Fruit fly (Drosophila melanogaster) whole organism, embryonic: ENCODE data around the gene Tfb5.

ENCODE experiments used
- Adf1 ChIP-seq: fragments of 200-800 bp; sonication (Bioruptor generic); IDR thresholded peaks from 2 replicates; pipeline ENCODE4 v1.3.6; 2022; ENCODE audit warnings: missing biosample characterization, missing genetic modification characterization
- Atf-2 ChIP-seq: fragments of 200-800 bp; sonication (Bioruptor generic); optimal IDR thresholded peaks from 2 replicates; lab custom pipeline; 2016; ENCODE audit warnings: missing biosample characterization, missing genetic modification characterization
- Bteb2 ChIP-seq: fragments of 200-800 bp; sonication (Bioruptor generic); optimal IDR thresholded peaks from 2 replicates; lab custom pipeline; 2016; ENCODE audit warnings: missing biosample characterization, missing genetic modification characterization
- CG1024 ChIP-seq: fragments of 200-800 bp; sonication (Bioruptor generic); IDR thresholded peaks from 2 replicates; pipeline ENCODE4 v1.3.6; 2022; ENCODE audit warnings: missing biosample characterization, missing genetic modification characterization
- CG10543 ChIP-seq: fragments of 200-800 bp; sonication (Bioruptor generic); optimal IDR thresholded peaks from 3 replicates; lab custom pipeline; 2017; ENCODE audit warnings: missing biosample characterization, mild to moderate bottlenecking, missing genetic modification characterization, moderate library complexity
- CG11504 ChIP-seq: fragments of 200-800 bp; sonication (Bioruptor generic); optimal IDR thresholded peaks from 3 replicates; lab custom pipeline; 2019; ENCODE audit warnings: missing biosample characterization, mild to moderate bottlenecking, missing genetic modification characterization, moderate library complexity
- CG1233 ChIP-seq: fragments of 200-800 bp; sonication (Bioruptor generic); optimal IDR thresholded peaks from 4 replicates; lab custom pipeline; 2018; ENCODE audit warnings: missing biosample characterization, mild to moderate bottlenecking, missing genetic modification characterization
- CG1647 ChIP-seq: fragments of 200-800 bp; sonication (Bioruptor generic); optimal IDR thresholded peaks from 3 replicates; lab custom pipeline; 2016; ENCODE audit warnings: missing biosample characterization, missing genetic modification characterization
- CG18011 ChIP-seq: fragments of 200-800 bp; sonication (Bioruptor generic); optimal IDR thresholded peaks from 2 replicates; lab custom pipeline; 2017; ENCODE audit warnings: missing biosample characterization, missing genetic modification characterization, mild to moderate bottlenecking, moderate library complexity, missing genotype
- CG32772 ChIP-seq: fragments of 200-800 bp; sonication (Bioruptor generic); IDR thresholded peaks from 2 replicates; pipeline ENCODE4 v1.3.6; 2022; ENCODE audit warnings: missing biosample characterization, missing genetic modification characterization
- CG42726 ChIP-seq: fragments of 200-800 bp; sonication (Bioruptor generic); IDR thresholded peaks from 2 replicates; pipeline ENCODE4 v1.3.6; 2022; ENCODE audit warnings: missing biosample characterization, missing genetic modification characterization; ENCODE audit not compliant: partially characterized antibody
- CG5180 ChIP-seq: fragments of 200-800 bp; sonication (Bioruptor generic); optimal IDR thresholded peaks from 3 replicates; lab custom pipeline; 2017; ENCODE audit warnings: missing biosample characterization, missing genetic modification characterization, mild to moderate bottlenecking, moderate library complexity, missing genetic modification reagents
- CG5953 ChIP-seq: fragments of 200-800 bp; sonication (Bioruptor generic); IDR thresholded peaks from 2 replicates; pipeline ENCODE4 v1.3.6; 2022; ENCODE audit warnings: missing biosample characterization, missing genetic modification characterization
- CG7271 ChIP-seq: fragments of 200-800 bp; sonication (Bioruptor generic); optimal IDR thresholded peaks from 2 replicates; lab custom pipeline; 2018; ENCODE audit warnings: missing biosample characterization, mild to moderate bottlenecking, missing genetic modification characterization, moderate library complexity
- CG7786 ChIP-seq: fragments of 200-800 bp; sonication (Bioruptor generic); optimal IDR thresholded peaks from 2 replicates; lab custom pipeline; 2016; ENCODE audit warnings: missing biosample characterization, missing genetic modification characterization
- CG9817 ChIP-seq: fragments of 200-800 bp; sonication (Bioruptor generic); optimal IDR thresholded peaks from 2 replicates; lab custom pipeline; 2018; ENCODE audit warnings: missing biosample characterization, mild to moderate bottlenecking, missing genetic modification characterization, moderate library complexity
- CkIIα-i1 ChIP-seq: fragments of 200-800 bp; sonication (Bioruptor generic); IDR thresholded peaks from 2 replicates; pipeline ENCODE4 v1.3.6; 2022; ENCODE audit warnings: missing biosample characterization, missing genetic modification characterization
- Elba2 ChIP-seq: fragments of 200-800 bp; sonication (Bioruptor generic); optimal IDR thresholded peaks from 3 replicates; lab custom pipeline; 2016; ENCODE audit warnings: missing biosample characterization, missing genetic modification characterization
- Hand ChIP-seq: fragments of 200-800 bp; sonication (Bioruptor generic); optimal IDR thresholded peaks from 2 replicates; lab custom pipeline; 2017; ENCODE audit warnings: mild to moderate bottlenecking, missing biosample characterization, missing genetic modification reagents, missing genetic modification characterization
- MBD-R2 ChIP-seq: fragments of 200-800 bp; sonication (Bioruptor generic); IDR thresholded peaks from 2 replicates; pipeline ENCODE4 v1.3.6; 2022; ENCODE audit warnings: missing biosample characterization, missing genetic modification characterization
- Mad ChIP-seq: fragments of 200-800 bp; sonication (Bioruptor generic); optimal IDR thresholded peaks from 2 replicates; lab custom pipeline; 2016; ENCODE audit warnings: missing biosample characterization, missing genetic modification characterization
- Nf-YA ChIP-seq: fragments of 200-800 bp; sonication (Bioruptor generic); IDR thresholded peaks from 2 replicates; pipeline ENCODE4 v1.3.6; 2022; ENCODE audit warnings: missing biosample characterization, missing genetic modification characterization
- Nf-YC ChIP-seq: fragments of 200-800 bp; optimal IDR thresholded peaks from 3 replicates; lab custom pipeline; 2019; ENCODE audit warnings: missing biosample characterization, mild to moderate bottlenecking, missing genetic modification characterization, moderate library complexity
- Poxn ChIP-seq: fragments of 200-800 bp; sonication (Bioruptor generic); IDR thresholded peaks from 2 replicates; pipeline ENCODE4 v1.3.6; 2022; ENCODE audit warnings: missing biosample characterization, missing genetic modification characterization
- Ravus ChIP-seq: fragments of 200-800 bp; sonication (Bioruptor generic); IDR thresholded peaks from 2 replicates; pipeline ENCODE4 v1.3.6; 2022; ENCODE audit warnings: missing biosample characterization, missing genetic modification characterization
- Side ChIP-seq: fragments of 200-800 bp; sonication (Bioruptor generic); optimal IDR thresholded peaks from 2 replicates; lab custom pipeline; 2016; ENCODE audit warnings: missing biosample characterization, missing genetic modification characterization
- Trl ChIP-seq, 3 experiments: fragments of >200 bp in 2 of 3; fragments of 200-800 bp in 1 of 3; sonication (Bioruptor generic) in 1 of 3; optimal IDR thresholded peaks; 2 replicates in 1 of 3; 3 replicates in 2 of 3; lab custom pipeline; 2016 to 2017; ENCODE audit warnings: missing biosample characterization in 1 of 3, missing genetic modification characterization in 1 of 3
- Usf ChIP-seq: fragments of 200-800 bp; sonication (Bioruptor generic); optimal IDR thresholded peaks from 2 replicates; lab custom pipeline; 2017; ENCODE audit warnings: missing genotype, missing biosample characterization, missing genetic modification characterization
- Vsx1 ChIP-seq: fragments of 200-800 bp; sonication (Bioruptor generic); optimal IDR thresholded peaks from 2 replicates; lab custom pipeline; 2017; ENCODE audit warnings: missing biosample characterization, mild to moderate bottlenecking, missing genetic modification characterization, missing genetic modification reagents
- YL-1 ChIP-seq: fragments of 200-800 bp; sonication (Bioruptor generic); optimal IDR thresholded peaks from 3 replicates; lab custom pipeline; 2017; ENCODE audit warnings: missing biosample characterization, mild to moderate bottlenecking, missing genetic modification characterization
- abd-A ChIP-seq: fragments of 200-800 bp; sonication (Bioruptor generic); optimal IDR thresholded peaks from 3 replicates; lab custom pipeline; 2019; ENCODE audit warnings: missing biosample characterization, mild to moderate bottlenecking, missing genetic modification characterization, moderate library complexity
- bsh ChIP-seq, 2 experiments: fragments of 200-800 bp; sonication (Bioruptor generic); optimal IDR thresholded peaks; 2 replicates each; lab custom pipeline; 2017 to 2018; ENCODE audit warnings: mild to moderate bottlenecking in 2 of 2, missing biosample characterization in 2 of 2, missing genetic modification characterization in 2 of 2, moderate library complexity in 1 of 2
- btn ChIP-seq: fragments of 200-800 bp; sonication (Bioruptor generic); optimal IDR thresholded peaks from 2 replicates; lab custom pipeline; 2016; ENCODE audit warnings: missing biosample characterization, missing genetic modification characterization
- cad ChIP-seq: fragments of >200 bp; optimal IDR thresholded peaks from 2 replicates; lab custom pipeline; 2017; ENCODE audit warnings: missing biosample characterization, missing genetic modification characterization
- dimm ChIP-seq: fragments of 200-800 bp; sonication (Bioruptor generic); IDR thresholded peaks from 2 replicates; pipeline ENCODE4 v1.3.6; 2022; ENCODE audit warnings: missing biosample characterization, missing genetic modification characterization
- gcm2 ChIP-seq: fragments of 200-800 bp; sonication (Bioruptor generic); optimal IDR thresholded peaks from 2 replicates; lab custom pipeline; 2016; ENCODE audit warnings: missing biosample characterization, missing genetic modification characterization
- gfzf ChIP-seq: fragments of 200-800 bp; sonication (Bioruptor generic); optimal IDR thresholded peaks from 2 replicates; lab custom pipeline; 2016; ENCODE audit warnings: missing biosample characterization, mild to moderate bottlenecking, missing genetic modification characterization, moderate library complexity
- gt ChIP-seq: fragments of 200-800 bp; sonication (Bioruptor generic); IDR thresholded peaks from 2 replicates; pipeline ENCODE4 v1.3.6; 2022; ENCODE audit warnings: missing biosample characterization, missing genetic modification characterization
- hb ChIP-seq: fragments of 200-800 bp; sonication (Bioruptor generic); IDR thresholded peaks from 3 replicates; pipeline ENCODE4 v1.3.6; 2022; ENCODE audit warnings: missing biosample characterization, missing genetic modification characterization; ENCODE audit not compliant: partially characterized antibody
- hkb ChIP-seq, 2 experiments: fragments of 200-800 bp in 1 of 2; fragments of >200 bp in 1 of 2; sonication (Bioruptor generic) in 1 of 2; IDR thresholded peaks in 1 of 2; optimal IDR thresholded peaks in 1 of 2; 2 replicates each; pipeline versions ENCODE4 v1.3.6 to Lab custom; 2017 to 2022; ENCODE audit warnings: missing biosample characterization in 1 of 2, missing genetic modification characterization in 1 of 2
- mam ChIP-seq: fragments of 200-800 bp; sonication (Bioruptor generic); optimal IDR thresholded peaks from 3 replicates; lab custom pipeline; 2016; ENCODE audit warnings: missing biosample characterization, missing genetic modification characterization
- p53 ChIP-seq: fragments of 200-800 bp; sonication (Bioruptor generic); optimal IDR thresholded peaks from 2 replicates; lab custom pipeline; 2016; ENCODE audit warnings: missing biosample characterization, missing genetic modification characterization
- pita ChIP-seq: fragments of 200-800 bp; sonication (Bioruptor generic); optimal IDR thresholded peaks from 2 replicates; lab custom pipeline; 2017; ENCODE audit warnings: missing biosample characterization, mild to moderate bottlenecking, missing genetic modification characterization
- pzg ChIP-seq: fragments of 200-800 bp; sonication (Bioruptor generic); optimal IDR thresholded peaks from 3 replicates; lab custom pipeline; 2018; ENCODE audit warnings: missing biosample characterization, mild to moderate bottlenecking, missing genetic modification characterization, moderate library complexity
- schlank ChIP-seq: fragments of 200-800 bp; sonication (Bioruptor generic); optimal IDR thresholded peaks from 2 replicates; lab custom pipeline; 2018; ENCODE audit warnings: missing biosample characterization, mild to moderate bottlenecking, missing genetic modification characterization
- sd ChIP-seq: fragments of 200-800 bp; sonication (Bioruptor generic); optimal IDR thresholded peaks from 3 replicates; lab custom pipeline; 2018; ENCODE audit warnings: missing biosample characterization, mild to moderate bottlenecking, missing genetic modification characterization, moderate library complexity
- tio ChIP-seq: fragments of 200-800 bp; sonication (Bioruptor generic); optimal IDR thresholded peaks from 2 replicates; lab custom pipeline; 2017; ENCODE audit warnings: missing biosample characterization, missing genetic modification characterization, inconsistent platforms
- trem ChIP-seq: fragments of 200-800 bp; optimal IDR thresholded peaks from 3 replicates; lab custom pipeline; 2019; ENCODE audit warnings: missing biosample characterization, mild to moderate bottlenecking, missing genetic modification characterization, moderate library complexity
- zf30C ChIP-seq: fragments of 200-800 bp; sonication (Bioruptor generic); optimal IDR thresholded peaks from 3 replicates; lab custom pipeline; 2018; ENCODE audit warnings: missing biosample characterization, mild to moderate bottlenecking, missing genetic modification characterization

The Tfb5 gene

DNA sequence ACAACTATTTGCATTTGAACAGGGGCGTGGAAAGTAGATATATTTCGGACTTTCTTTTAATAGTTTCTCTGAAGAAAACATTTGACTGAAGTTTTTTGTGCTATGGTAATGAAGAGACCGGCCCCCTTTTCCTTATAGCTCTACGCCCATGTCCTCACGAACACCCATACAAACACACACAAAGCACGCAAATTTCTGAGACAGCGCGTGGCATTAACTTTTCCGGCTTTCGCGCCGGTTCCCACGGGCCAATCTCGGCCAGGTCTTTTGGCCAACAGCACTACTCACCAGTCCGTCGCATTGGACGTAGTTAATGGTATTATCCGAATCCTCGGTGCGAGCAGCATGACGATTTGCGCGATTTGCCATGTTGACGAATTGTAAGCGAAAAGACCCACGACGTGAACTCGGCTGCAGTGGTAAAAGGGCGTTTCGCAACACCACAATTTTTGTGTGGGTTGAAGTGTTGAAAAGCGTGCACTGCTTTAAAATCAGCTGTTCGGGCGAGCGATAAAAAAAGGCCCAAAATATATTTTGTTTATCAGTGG lies 41.8 kb upstream of the Tfb5 start, which contains the start of gene senju (continued):
- TF ChIP-seq tio (GFP tag; lab: Kevin White, UChicago) = peak; percentile 83
- TF ChIP-seq CG1647 = peak; percentile 45
- peak; percentile 95 for TF ChIP-seq pzg (GFP tag; lab: Kevin White, UChicago)
- peak; percentile 86 for TF ChIP-seq CG18011 (GFP tag; lab: Kevin White, UChicago)
- TF ChIP-seq CG5180 (GFP tag; lab: Kevin White, UChicago) = peak; percentile 62
- peak; percentile 88 for TF ChIP-seq CG7786
- TF ChIP-seq gt (GFP tag; lab: Robert Waterston, UW) = no peak
- TF ChIP-seq CG42726 (GFP tag; lab: Robert Waterston, UW) = peak; percentile 36; the same call in 1 of the 2 replicates
- no peak; the same call in 1 of the 2 replicates for TF ChIP-seq Ravus
- no peak for TF ChIP-seq hb (GFP tag; lab: Robert Waterston, UW)
- peak; percentile 69 for TF ChIP-seq p53 (GFP tag; lab: Kevin White, UChicago)
- TF ChIP-seq CG10543 (GFP tag; lab: Kevin White, UChicago) = peak; percentile 88
- peak; percentile 44 for TF ChIP-seq gfzf (GFP tag; lab: Kevin White, UChicago)
- TF ChIP-seq CG9817 (tag; lab: Kevin White, UChicago) = peak; percentile 51
- peak; percentile 0 for TF ChIP-seq zf30C (GFP tag; lab: Kevin White, UChicago)
- TF ChIP-seq Elba2 = no peak
- TF ChIP-seq CkIIα-i1 (GFP tag; lab: Robert Waterston, UW) = no peak
- TF ChIP-seq btn (GFP tag; lab: Kevin White, UChicago) = peak; percentile 78
- peak; percentile 71 for TF ChIP-seq CG1233
- TF ChIP-seq Vsx1 (GFP tag; lab: Kevin White, UChicago) = peak; percentile 19
- TF ChIP-seq YL-1 (GFP tag; lab: Kevin White, UChicago) = peak; percentile 99
- no peak for TF ChIP-seq Trl (optimal IDR thresholded peaks at IDR 0.05; lab: Kevin White, UChicago)
- peak; percentile 86 for TF ChIP-seq Trl (GFP tag; optimal IDR thresholded peaks at IDR 0.05; lab: Kevin White, UChicago)
- peak; percentile 91 for TF ChIP-seq Side (GFP tag; lab: Kevin White, UChicago)
- peak; percentile 39; the same call in 1 of the 2 replicates for TF ChIP-seq Nf-YA
- TF ChIP-seq CG11504 (tag; lab: Kevin White, UChicago) = peak; percentile 76
- TF ChIP-seq CG5953 (GFP tag; lab: Robert Waterston, UW) = peak; percentile 62; the same call in 1 of the 2 replicates
- TF ChIP-seq CG32772 (GFP tag; lab: Robert Waterston, UW) = peak; percentile 60
- peak; percentile 83 for TF ChIP-seq Mad (GFP tag; lab: Kevin White, UChicago)
- TF ChIP-seq Nf-YC (tag; lab: Kevin White, UChicago) = peak; percentile 73
- TF ChIP-seq Bteb2 = peak; percentile 50
- no peak for TF ChIP-seq CG7271 (tag; lab: Kevin White, UChicago)
- no peak for TF ChIP-seq cad (GFP tag; lab: Kevin White, UChicago)
- no peak for TF ChIP-seq pita (GFP tag; lab: Kevin White, UChicago)
- TF ChIP-seq hkb (optimal IDR thresholded peaks at IDR 0.05; lab: Kevin White, UChicago) = no peak
- peak; percentile 84 for TF ChIP-seq hkb (GFP tag; IDR thresholded peaks at IDR 0.05; lab: Robert Waterston, UW)
- TF ChIP-seq gcm2 (GFP tag; lab: Kevin White, UChicago) = peak; percentile 68
- TF ChIP-seq bsh (GFP tag; optimal IDR thresholded peaks at IDR 0.05; lab: Kevin White, UChicago) = peak; percentile 72 to 82
- TF ChIP-seq Usf = peak; percentile 79
- TF ChIP-seq Adf1 (GFP tag; lab: Robert Waterston, UW) = peak; percentile 62
- peak; percentile 82 for TF ChIP-seq Hand (GFP tag; lab: Kevin White, UChicago)
- peak; percentile 51 for TF ChIP-seq trem (tag; lab: Kevin White, UChicago)
- TF ChIP-seq Poxn = no peak
- TF ChIP-seq dimm (GFP tag; lab: Robert Waterston, UW) = no peak
- TF ChIP-seq sd (tag; lab: Kevin White, UChicago) = peak; percentile 73
- peak; percentile 86 for TF ChIP-seq mam (GFP tag; lab: Kevin White, UChicago)
- peak; percentile 68 for TF ChIP-seq CG1024 (GFP tag; lab: Robert Waterston, UW)
- TF ChIP-seq schlank (tag; lab: Kevin White, UChicago) = peak; percentile 76
- TF ChIP-seq MBD-R2 (GFP tag; lab: Robert Waterston, UW) = peak; percentile 98
- TF ChIP-seq Atf-2 = peak; percentile 62
- peak; percentile 68 for TF ChIP-seq abd-A
